Fruit fly (Drosophila melanogaster) S2 (cell line): ENCODE data around the gene boi.
A peak's percentile ranks its signal among the peaks of the same experiment; 100 is the strongest.

Experiments used
- CG8478 ChIP-seq: fragments of >200 bp; optimal IDR thresholded peaks from 2 replicates; lab custom pipeline; 2018
- CTCF ChIP-seq, 2 experiments: fragments of >200 bp; optimal IDR thresholded peaks; 2 replicates each; lab custom pipeline; 2018

The boi gene

DNA sequence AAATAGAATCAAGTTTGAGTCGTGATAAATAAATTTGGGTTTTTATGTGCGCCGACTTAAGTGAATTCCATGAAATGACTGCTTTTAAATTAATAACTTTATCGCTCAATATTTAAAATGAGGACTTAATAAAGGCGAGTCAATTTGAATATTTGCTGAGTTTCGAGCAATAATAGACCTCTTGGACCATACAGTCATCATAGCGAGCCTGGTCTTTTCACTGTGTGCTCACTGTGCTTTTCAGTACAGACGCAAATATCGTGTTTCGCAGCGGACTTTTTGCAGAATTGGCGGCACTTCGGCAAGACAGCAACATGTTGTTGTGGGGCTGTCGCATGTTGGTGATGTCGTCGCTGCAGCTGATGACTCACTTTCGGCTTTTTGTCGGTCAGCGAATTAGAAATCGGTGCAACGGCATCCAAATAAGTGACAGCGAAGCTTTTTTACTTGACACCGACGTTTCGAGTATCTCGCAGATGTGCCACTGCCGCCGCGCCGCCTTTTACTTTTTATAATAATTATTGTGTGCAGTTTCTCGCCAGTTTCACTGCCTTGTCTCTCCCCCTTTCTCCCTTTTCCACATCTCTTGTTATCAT, 11.9 kb downstream of the boi start:
- TF ChIP-seq CTCF (optimal IDR thresholded peaks at IDR 0.05; lab: Kevin White, UChicago) (no peak), CG8478 (lab: Kevin White, UChicago) (no peak)

DNA sequence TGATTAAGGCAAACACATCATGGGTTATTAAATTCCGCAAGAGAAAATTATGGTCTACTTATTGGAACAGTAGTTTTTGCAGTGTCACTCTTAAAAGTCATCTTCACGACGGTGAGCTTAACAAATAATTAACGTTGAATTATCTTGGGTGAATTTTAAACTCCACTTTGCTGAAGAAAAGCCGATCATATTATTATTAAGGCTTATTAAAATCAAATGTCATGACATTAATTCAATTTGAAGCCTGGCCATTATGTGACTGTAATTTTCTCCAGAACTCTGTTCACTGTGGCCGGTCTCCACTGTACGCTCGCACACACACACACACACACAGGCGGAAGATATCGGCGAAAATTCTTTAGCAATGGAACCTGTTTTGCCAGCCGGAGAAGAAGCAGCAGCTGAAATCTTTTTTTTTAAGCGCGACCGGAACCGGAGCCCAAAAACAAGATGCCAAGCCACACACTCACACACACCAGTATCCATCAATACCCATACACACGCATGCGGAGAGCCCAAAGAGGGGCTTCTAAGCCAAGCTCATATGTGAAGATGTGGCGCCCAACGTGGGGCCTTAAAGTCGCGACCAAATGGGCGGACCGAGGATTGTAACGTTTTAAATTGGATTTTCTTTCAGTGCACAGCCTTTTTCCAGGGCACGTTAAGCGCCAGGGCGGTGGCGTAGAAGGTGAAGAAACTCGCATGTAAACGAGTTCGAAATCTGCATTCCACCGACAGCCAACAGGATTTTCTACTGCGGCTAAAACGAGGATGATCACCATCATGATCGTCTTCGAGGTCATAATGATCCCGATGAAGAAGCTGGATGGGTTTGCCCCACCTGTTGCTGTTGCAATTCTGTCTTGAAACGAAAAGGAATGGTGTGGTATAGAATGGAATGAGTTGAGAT, 14.3 kb downstream of the boi start:
- TF ChIP-seq CG8478 (lab: Kevin White, UChicago) (no peak), CTCF (optimal IDR thresholded peaks at IDR 0.05; lab: Kevin White, UChicago) (no peak)

DNA sequence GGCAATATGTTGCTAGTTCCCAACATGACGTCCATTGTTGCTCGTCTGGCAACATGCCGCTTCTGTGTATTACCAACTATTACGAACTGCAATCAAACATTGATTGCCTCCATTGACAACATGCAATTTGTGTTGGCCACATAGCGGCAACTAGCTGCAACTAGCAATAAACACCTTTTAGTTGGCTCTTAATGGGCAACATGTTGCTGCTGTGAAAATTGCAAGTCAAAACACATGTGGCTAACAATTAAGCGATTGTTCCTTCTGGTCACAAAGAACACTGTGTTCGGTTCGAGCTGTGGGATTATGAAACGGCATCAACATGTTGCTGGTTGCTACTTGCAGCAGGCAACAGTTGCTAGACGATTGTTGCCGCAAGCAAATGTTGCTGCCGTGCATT, 16.1 kb downstream of the boi start:
- TF ChIP-seq CG8478 (lab: Kevin White, UChicago) (no peak), CTCF (optimal IDR thresholded peaks at IDR 0.05; lab: Kevin White, UChicago) (no peak)

DNA sequence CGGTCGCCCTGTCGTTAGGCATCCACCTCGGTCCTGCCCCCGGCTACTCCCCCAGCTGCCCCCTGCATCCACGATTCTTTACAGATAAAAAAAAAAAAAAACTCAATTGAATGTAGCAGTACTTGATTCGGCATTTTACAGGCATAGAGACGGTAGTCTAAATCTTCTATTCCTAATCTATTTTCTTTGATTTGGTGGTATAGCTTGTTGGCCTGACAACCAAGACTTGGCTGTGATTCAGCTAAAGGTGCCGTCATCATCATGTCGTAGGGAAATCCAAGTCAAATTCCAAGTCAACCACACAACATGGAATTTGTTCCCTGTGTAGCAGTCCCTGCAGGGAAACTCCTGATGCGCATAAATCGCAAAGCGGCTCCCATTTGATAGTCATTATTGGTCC, 17.1 kb downstream of the boi start:
- TF ChIP-seq CTCF (optimal IDR thresholded peaks at IDR 0.05; lab: Kevin White, UChicago) (no peak), CG8478 (lab: Kevin White, UChicago) (no peak)

DNA sequence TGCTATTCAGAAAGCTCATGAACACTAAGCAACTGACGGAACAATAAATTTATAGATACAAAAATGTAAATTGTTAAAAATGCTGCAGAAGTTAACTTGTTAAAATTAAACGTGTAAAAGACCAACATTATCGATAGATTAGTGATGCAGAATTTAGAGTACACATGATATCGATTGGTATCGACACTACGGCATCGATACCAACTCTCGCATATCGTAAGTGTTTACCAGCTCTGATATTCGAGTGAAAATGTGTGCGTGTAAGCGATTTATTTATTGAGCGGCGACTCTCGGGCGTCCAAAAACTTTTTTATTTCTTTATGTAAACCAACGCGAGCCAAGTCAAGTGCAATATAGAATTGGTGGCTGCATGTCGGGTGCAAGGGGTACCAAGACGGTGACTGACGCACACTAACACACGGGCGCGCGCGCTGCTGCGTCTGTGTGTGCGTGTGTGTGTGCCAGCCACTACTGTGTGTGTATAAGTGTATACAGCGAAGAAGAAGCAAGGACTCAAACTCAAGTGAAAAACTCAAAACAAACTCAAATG, 22.0 kb downstream of the boi start, which contains the start of gene z:
Gene z, plus strand, starts transcription at position 20 of the 550 bp plus-strand sequence.
- TF ChIP-seq CG8478 (lab: Kevin White, UChicago) (no peak), CTCF (optimal IDR thresholded peaks at IDR 0.05; lab: Kevin White, UChicago) (no peak)

DNA sequence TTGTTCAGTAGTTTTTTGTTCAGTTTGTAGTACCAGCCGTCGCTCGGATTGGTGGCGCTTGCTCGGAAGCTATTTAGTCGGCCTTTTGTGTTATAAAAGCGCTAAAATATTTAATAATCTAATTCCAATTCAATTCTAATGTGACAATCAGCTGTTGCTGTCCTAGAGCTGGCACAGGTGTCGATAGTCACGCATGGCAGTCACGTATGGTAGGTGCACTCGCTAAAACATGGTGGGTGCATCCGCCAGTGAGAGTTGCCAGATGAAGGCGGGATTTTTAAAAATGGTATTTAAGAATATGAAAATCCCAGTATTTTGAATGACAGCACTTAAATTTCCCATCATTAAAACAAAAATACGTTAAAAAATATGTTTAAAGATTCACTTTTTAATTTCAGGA, 26.0 kb downstream of the boi start, which contains the start of gene tko:
Gene tko, minus strand, starts transcription at position 179 of the 400 bp plus-strand sequence.
- TF ChIP-seq CG8478 (lab: Kevin White, UChicago) (no peak), CTCF (optimal IDR thresholded peaks at IDR 0.05; lab: Kevin White, UChicago) (peak in 1 of 2 experiments; percentile 62)

DNA sequence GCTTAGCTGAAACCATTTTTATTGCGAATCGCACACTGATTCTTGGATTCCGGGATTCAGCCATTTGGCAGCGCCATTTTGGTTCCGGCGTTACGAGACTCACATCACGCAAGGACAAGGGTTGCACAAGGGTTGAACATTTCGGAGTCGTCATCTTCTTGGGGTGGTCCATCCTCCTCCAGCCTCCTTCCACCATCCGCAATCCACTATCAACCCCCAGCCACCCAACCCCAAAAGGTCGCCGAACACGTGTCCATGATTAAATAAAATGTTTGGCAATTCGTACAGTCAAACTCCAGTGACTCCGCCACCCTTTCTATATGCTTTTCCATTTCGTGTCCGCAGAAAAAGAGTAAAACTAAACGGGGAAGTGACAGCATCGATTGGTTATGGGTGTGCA, 29.6 kb downstream of the boi start:
- TF ChIP-seq CTCF (optimal IDR thresholded peaks at IDR 0.05; lab: Kevin White, UChicago) (no peak), CG8478 (lab: Kevin White, UChicago) (no peak)

DNA sequence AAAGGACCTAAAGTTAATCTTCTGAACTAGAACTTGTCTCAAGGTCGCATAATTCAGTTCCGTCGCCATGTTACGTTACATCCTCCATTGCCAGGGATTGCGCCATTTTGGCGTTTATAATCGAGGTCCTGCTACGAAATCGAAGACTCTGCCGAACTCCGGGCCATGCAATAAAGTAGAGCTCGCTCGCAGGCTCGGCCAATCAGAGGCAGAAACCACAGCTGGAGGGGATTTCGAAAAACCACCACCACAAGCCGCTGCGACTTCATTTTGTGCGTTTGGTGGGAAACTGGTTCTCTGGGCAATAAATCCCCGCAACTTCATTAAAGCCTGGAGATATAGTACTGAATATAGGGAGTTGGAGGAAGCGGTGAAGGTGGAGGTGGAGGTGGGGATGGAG, 34.9 kb downstream of the boi start:
- no peak for TF ChIP-seq CTCF (optimal IDR thresholded peaks at IDR 0.05; lab: Kevin White, UChicago)
- TF ChIP-seq CG8478 (lab: Kevin White, UChicago): no peak

DNA sequence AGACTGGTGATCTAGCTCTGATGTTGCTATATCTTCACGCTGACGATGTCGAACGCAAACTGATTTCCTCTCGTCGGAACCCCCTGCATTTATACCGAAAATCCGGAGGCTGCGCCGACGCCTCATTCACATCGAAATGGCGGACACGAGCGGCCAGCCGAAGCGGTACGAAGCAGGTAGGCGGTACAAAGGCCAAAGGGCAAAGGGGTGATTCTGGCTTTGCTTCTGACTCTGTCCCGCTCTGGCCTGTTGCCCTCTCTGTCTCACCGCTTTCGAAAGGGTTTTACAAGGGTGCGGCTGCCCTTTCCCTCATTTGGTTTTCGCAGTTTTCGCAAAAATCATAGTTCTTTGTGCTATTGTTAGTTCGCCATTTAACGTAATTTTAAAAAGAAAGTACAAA, 40.9 kb downstream of the boi start, which contains the start of gene gt:
Gene gt, minus strand, starts transcription at position 65 of the 400 bp plus-strand sequence.
- TF ChIP-seq CG8478 (lab: Kevin White, UChicago) (no peak), CTCF (optimal IDR thresholded peaks at IDR 0.05; lab: Kevin White, UChicago) (no peak)

DNA sequence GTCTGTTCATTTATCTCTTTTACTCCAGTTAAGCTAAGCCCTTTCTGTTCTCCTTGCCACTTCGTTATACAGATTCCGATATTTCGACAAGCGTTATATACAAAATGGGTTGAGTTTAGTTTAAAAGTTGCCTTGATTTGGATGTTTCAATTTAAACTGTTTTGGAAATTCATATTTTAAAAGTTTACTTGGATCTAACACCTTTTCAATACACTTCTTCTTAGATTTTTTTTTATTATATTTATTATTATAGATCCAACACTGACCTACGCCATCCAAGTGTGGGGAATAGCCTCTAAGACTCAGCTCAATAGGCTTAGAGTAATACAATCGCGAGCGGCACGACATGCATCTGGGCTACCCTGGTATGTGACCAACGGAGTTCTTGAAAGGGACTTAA, 44.1 kb downstream of the boi start, which contains the start of gene CG32797:
Gene CG32797, minus strand, starts transcription at position 101 of the 400 bp plus-strand sequence.
- TF ChIP-seq CG8478 (lab: Kevin White, UChicago) (no peak), CTCF (optimal IDR thresholded peaks at IDR 0.05; lab: Kevin White, UChicago) (no peak)

DNA sequence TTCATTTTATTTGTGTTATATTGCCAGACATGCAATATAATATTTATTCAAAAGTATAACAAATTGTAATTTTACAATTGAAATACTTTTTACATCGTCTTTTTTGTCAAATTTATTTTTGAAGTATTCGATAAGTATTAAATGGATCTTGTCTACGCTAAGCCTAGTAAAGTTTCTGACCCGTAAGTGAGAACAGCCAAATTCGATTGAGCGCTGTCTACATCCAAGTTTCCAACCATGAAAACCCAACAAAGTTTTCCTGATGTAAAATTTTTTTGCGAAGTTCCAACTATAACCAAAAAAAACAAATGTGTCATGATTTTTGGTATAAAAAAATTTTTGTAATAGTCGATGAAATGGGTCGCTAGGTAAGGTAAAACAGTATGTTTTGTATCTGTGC, 50.3 kb downstream of the boi start:
- no peak for TF ChIP-seq CG8478 (lab: Kevin White, UChicago)
- TF ChIP-seq CTCF (optimal IDR thresholded peaks at IDR 0.05; lab: Kevin White, UChicago): peak; percentile 46 to 83

DNA sequence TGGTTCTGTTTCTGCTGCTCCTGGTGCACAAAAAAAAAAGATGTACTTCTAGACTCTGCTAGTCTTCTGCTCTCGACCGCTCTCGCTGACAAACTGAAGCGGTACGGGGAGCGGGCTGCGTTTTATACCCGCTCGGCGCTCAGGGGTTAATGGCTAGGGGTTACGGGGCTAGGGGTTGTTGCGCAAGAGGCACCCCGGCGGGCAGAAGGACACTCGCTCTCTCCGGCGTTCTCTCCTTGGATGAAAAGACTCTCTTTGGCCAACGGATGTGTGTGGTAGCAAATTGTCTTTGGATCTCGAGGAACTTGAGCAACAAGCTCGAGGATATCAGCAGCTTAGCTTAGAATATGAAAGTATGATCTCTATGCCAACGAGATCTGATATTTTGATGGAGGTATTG, 59.0 kb downstream of the boi start, which contains the start of gene CG12496:
Gene CG12496, minus strand, starts transcription at position 97 of the 400 bp plus-strand sequence.
- TF ChIP-seq CG8478 (lab: Kevin White, UChicago) (no peak), CTCF (optimal IDR thresholded peaks at IDR 0.05; lab: Kevin White, UChicago) (no peak)

DNA sequence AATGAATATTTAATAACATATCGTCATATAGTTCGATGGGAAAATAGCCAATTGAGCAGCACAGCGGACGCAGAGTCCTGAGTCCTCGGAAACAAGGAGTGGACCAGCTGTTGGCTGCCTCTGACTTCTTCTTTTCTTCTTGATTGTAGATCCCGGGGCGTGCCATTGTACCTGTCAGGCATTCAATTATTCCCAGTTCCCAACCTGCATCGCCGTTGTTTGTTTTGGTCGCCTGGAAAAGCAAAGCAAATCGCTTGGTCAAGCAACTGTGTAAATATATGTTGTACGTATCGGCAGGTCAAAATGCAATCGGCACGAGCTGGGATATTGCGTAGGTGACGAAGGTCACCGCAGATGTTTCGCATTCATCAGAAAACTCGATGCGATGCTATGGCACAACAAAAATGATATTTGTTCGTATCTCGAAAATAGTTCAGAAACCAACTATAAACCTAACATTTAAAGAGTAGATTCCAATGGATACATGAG, 61.1 kb downstream of the boi start:
- TF ChIP-seq CTCF (optimal IDR thresholded peaks at IDR 0.05; lab: Kevin White, UChicago): no peak
- TF ChIP-seq CG8478 (lab: Kevin White, UChicago): no peak

DNA sequence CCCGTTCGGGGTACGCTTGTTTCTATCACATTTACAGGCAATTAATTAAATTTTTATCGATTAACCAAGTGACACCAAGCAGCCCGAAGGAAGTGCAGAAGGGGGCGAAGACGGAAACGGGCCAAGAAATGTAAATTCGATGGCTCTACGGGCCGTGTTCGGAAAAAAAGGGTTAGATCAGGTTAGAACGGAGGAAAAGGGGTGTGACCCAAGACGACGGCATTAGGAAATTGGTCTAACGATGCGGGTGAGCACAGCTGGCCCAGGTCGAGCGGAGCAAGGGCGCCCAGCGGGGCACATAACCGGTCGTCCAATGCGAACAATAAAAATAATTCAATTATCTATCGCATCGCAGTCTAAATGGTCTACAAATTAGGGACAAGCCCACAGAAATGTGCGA, 70.4 kb downstream of the boi start:
- no peak for TF ChIP-seq CTCF (optimal IDR thresholded peaks at IDR 0.05; lab: Kevin White, UChicago)
- no peak for TF ChIP-seq CG8478 (lab: Kevin White, UChicago)
